Worm (Caenorhabditis elegans) whole organism, L3 larva: ENCODE results near the gene Y116A8C.27.

Experiments
- ama-1 ChIP-seq: fragments of 150-350 bp; optimal IDR thresholded peaks from 2 replicates; lab custom pipeline; 2018
- daf-12 ChIP-seq: fragments of 150-350 bp; optimal IDR thresholded peaks from 2 replicates; lab custom pipeline; 2014; ENCODE audit warnings: missing biosample characterization, missing genetic modification reagents, missing genetic modification characterization
- nhr-28 ChIP-seq: fragments of 150-350 bp; optimal IDR thresholded peaks from 2 replicates; lab custom pipeline; 2014; ENCODE audit warnings: missing biosample characterization, missing genetic modification characterization
- pha-4 ChIP-seq: fragments of 150-350 bp; optimal IDR thresholded peaks from 2 replicates; lab custom pipeline; 2014; ENCODE audit warnings: missing biosample characterization, missing genetic modification reagents, missing genetic modification characterization
- pqm-1 ChIP-seq: fragments of 150-350 bp; optimal IDR thresholded peaks from 2 replicates; lab custom pipeline; 2017; ENCODE audit warnings: missing biosample characterization, missing genetic modification characterization, inconsistent platforms
- skn-1 ChIP-seq: fragments of 150-350 bp; optimal IDR thresholded peaks from 2 replicates; lab custom pipeline; 2014; ENCODE audit warnings: missing biosample characterization, missing genetic modification characterization
- snpc-4 ChIP-seq: fragments of 150-350 bp; optimal IDR thresholded peaks from 2 replicates; lab custom pipeline; 2014; ENCODE audit warnings: missing biosample characterization, missing genetic modification characterization
- tbx-2 ChIP-seq: sonication (generic microtip); optimal IDR thresholded peaks from 2 replicates; lab custom pipeline; 2016; ENCODE audit warnings: mild to moderate bottlenecking, missing genetic modification characterization, missing compliant biosample characterization
- ztf-11 ChIP-seq: fragments of 150-350 bp; optimal IDR thresholded peaks from 2 replicates; lab custom pipeline; 2014; ENCODE audit warnings: missing biosample characterization, missing genetic modification characterization

DNA sequence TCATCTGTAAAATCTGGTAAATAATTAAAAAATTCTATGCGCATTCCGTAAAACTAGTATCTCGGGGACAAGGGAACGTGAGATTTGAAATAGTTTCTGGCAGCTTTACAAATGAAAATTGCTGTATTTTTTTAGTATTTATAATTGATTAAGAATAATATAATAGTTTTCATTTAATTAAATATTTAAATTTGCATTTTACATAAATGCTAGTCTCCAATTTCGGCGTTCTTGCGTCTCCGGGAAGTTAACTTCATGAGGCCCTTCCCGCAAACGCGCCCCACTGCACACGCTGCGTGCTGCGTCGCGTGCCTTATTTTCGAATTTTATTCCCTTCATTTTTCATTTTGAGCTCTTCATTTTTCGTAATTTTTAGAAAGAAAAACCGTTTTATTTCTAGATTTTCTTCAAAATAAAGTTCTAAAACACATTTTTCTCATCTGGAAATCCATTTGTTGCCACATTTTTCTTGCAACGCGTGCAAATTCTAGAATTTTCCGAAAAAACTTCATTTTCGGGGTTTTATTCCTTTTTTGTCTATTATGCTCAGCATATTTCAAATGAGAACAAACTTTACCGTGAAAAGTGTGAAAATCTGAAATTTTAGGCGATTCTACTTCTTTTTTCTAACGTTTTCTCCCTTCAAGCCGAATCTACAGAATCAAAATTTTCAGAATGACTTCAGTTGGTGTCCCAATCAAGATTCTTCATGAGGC, 8.5 kb downstream of the Y116A8C.27 start, which contains the start of the genes snx-13 and snr-1:
- TF ChIP-seq skn-1 (tag; lab: Kevin White, UChicago) (no peak), tbx-2 (no peak), ama-1 (lab: Kevin White, UChicago) (no peak), pha-4 (tag; lab: Kevin White, UChicago) (peak; percentile 85), daf-12 (tag; lab: Kevin White, UChicago) (no peak), nhr-28 (tag; lab: Kevin White, UChicago) (no peak), pqm-1 (tag; lab: Kevin White, UChicago) (peak; percentile 1), snpc-4 (tag; lab: Kevin White, UChicago) (peak; percentile 43), ztf-11 (no peak)
